Worm (Caenorhabditis elegans): ENCODE data around the gene Y70C5A.4.
A peak's percentile ranks its signal among the peaks of the same experiment; 100 is the strongest.

Y70C5A.4 gene

DNA sequence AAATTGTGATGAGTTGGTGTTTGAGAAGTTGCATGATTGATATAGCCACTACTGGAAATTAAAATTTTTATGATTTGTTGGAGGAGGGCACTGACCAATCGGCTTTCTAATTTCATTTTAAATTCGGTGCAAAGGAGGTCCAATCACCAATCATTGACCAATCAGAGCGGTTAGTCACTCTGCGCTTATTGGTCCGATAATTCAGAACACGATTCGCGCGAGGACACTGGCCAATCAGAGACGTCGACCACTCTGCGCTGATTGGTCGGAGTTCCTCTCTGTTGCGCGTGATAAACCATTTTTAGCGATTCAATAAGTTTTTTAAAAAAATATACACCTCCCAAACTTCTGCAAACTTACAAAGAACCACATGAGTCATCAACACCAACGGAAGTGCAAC, 17.7 kb upstream of the Y70C5A.4 start:
- TF ChIP-seq aha-1 (tag) (no peak), dve-1 (tag; optimal IDR thresholded peaks at IDR 0.05; ENCODE audit: insufficient read depth) (no peak), fkh-10 (GFP tag; optimal IDR thresholded peaks at IDR 0.05) (no peak), mep-1 (tag; optimal IDR thresholded peaks at IDR 0.05) (no peak), nhr-11 (tag; optimal IDR thresholded peaks at IDR 0.05) (no peak), ceh-20 (GFP tag; IDR thresholded peaks at IDR 0.05) (no peak)

DNA sequence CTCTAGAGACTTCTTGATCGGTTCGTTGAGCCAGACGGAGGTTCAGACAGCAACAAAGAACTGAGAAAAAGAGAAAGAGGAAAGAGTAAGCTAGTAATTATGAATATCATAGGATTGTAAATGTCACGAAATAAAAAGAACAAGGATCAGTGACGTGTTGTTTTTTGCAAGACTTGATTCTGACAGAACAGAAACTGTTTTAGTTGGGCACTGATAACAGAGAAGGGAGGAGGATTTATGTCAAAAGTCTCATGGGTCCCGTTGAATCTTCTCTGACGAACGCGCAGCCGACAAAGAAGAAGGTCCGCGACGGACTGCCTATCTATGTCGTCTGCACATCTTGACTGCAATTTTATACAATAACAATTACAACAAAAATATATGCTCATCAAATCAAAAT, 16.9 kb upstream of the Y70C5A.4 start, which contains the start of gene T03E6.9:
T03E6.9 (minus strand) TSS at position 101 of the 400 bp plus-strand sequence.
- TF ChIP-seq T20F7.1 (GFP tag; optimal IDR thresholded peaks at IDR 0.05) (no peak), unc-62 (GFP tag; optimal IDR thresholded peaks at IDR 0.05 in 1 of 2) (peak in 1 of 2 experiments; percentile 6), unc-62 (tag; optimal IDR thresholded peaks at IDR 0.05) (no peak)

DNA sequence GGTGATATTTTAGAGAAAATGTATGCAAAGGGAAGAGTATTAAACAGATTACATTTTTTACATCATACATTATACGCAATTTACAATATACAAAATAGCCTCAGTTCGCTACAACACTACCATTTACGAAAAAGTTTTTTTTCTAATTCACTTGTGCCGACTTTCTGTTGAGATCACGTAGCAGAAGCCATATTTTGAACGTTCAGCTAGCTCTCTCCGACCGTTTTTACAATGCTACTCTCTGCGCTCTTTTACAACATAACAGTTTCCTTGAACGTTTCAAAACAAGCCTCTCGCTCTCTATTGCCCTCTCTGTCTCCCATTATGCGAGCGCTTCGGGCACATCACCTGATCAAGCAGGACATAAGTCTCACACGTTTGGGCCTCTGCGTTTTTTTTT, 14.5 kb upstream of the Y70C5A.4 start, which contains the start of gene T03E6.8:
T03E6.8 (minus strand) TSS at position 101 of the 400 bp plus-strand sequence.
- TF ChIP-seq ama-1 (optimal IDR thresholded peaks at IDR 0.05) (no peak), gei-8 (GFP tag; optimal IDR thresholded peaks at IDR 0.05) (no peak), nhr-11 (tag; optimal IDR thresholded peaks at IDR 0.05) (no peak), daf-8 (GFP tag; IDR thresholded peaks at IDR 0.05) (no peak), lin-15B (tag; optimal IDR thresholded peaks at IDR 0.05) (no peak), R02D3.7 (tag; optimal IDR thresholded peaks at IDR 0.05) (no peak), nhr-25 (tag; optimal IDR thresholded peaks at IDR 0.05; ENCODE audit: borderline replicate concordance, insufficient read depth) (no peak), F10B5.3 (tag; optimal IDR thresholded peaks at IDR 0.05) (no peak), T20F7.1 (GFP tag; optimal IDR thresholded peaks at IDR 0.05) (no peak), skn-1 (tag; optimal IDR thresholded peaks at IDR 0.05) (no peak), mes-2 (tag; optimal IDR thresholded peaks at IDR 0.05; ENCODE audit: poor library complexity, severe bottlenecking) (no peak), fkh-10 (GFP tag; optimal IDR thresholded peaks at IDR 0.05) (no peak), dmd-8 (GFP tag; IDR thresholded peaks at IDR 0.05) (no peak), php-3 (GFP tag; IDR thresholded peaks at IDR 0.05) (no peak), Y75B8A.6 (GFP tag; IDR thresholded peaks at IDR 0.05) (no peak), mdt-29 (GFP tag; IDR thresholded peaks at IDR 0.05) (no peak), nhr-76 (tag; optimal IDR thresholded peaks at IDR 0.05) (no peak), egl-27 (tag; optimal IDR thresholded peaks at IDR 0.05) (no peak)

DNA sequence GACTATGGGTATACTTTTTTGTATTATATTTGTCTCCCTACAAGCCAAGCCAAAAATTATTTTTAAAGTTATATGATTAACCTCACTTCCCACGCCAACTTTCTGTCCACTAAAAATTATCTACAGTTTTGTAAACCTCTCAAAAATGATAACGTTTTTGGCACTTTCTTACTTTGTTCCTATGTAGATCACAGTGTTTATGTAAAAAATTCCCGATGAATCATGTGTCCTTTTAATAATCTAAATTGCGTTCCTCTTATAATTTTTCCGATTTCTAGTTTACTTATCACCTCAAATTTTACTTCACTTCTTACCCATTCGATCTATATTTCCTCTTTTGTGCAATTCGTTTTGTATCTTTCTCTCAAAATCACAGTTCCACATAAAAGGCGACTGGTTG, 13.3 kb upstream of the Y70C5A.4 start:
- TF ChIP-seq dve-1 (tag; optimal IDR thresholded peaks at IDR 0.05; ENCODE audit: insufficient read depth) (peak; percentile 44), lin-39 (tag; optimal IDR thresholded peaks at IDR 0.05) (no peak), dmd-6 (GFP tag; IDR thresholded peaks at IDR 0.05) (0 out of 2 replicates have a peak, but pooled peaks have one; percentile 12), pha-4 (GFP tag; IDR thresholded peaks at IDR 0.05) (no peak), pha-4 (tag; optimal IDR thresholded peaks at IDR 0.05) (no peak), daf-16 (GFP tag; optimal IDR thresholded peaks at IDR 0.05) (no peak), daf-16 (tag; optimal IDR thresholded peaks at IDR 0.05) (peak; percentile 50), ceh-62 (tag; optimal IDR thresholded peaks at IDR 0.05) (no peak), nhr-77 (tag; optimal IDR thresholded peaks at IDR 0.05) (peak; percentile 22), nhr-28 (tag; optimal IDR thresholded peaks at IDR 0.05) (peak; percentile 46), unc-130 (GFP tag; optimal IDR thresholded peaks at IDR 0.05) (no peak), zag-1 (tag; optimal IDR thresholded peaks at IDR 0.05) (no peak), pqm-1 (tag; optimal IDR thresholded peaks at IDR 0.05) (peak; percentile 11)

DNA sequence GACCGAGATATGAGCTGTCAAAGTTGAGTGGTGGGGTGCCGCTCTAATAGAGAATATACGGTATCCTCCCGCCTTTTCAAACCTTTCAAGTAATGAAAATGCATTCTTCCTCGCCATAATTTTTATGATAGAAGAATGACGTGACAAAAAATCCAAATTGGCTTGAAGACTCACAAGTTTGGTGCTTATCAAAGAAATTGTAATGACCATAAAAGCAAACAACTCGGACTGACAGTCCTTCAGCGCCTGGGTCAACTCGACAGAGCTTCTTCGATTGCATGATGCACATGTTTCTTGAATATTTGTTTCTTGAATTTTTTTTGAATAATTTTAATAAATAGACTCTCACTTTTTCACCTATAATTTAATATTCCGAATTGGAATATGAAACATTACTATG, 12.1 kb upstream of the Y70C5A.4 start:
- peak; percentile 67 for TF ChIP-seq php-3 (GFP tag; IDR thresholded peaks at IDR 0.05)
- TF ChIP-seq hlh-11 (tag; optimal IDR thresholded peaks at IDR 0.05) = peak; percentile 44
- TF ChIP-seq T20F7.1 (GFP tag; optimal IDR thresholded peaks at IDR 0.05) = no peak
- TF ChIP-seq daf-16 (GFP tag; optimal IDR thresholded peaks at IDR 0.05) = no peak
- TF ChIP-seq daf-16 (tag; optimal IDR thresholded peaks at IDR 0.05) = peak; percentile 43
- TF ChIP-seq lir-3 (tag; optimal IDR thresholded peaks at IDR 0.05) = no peak
- TF ChIP-seq dmd-6 (GFP tag; IDR thresholded peaks at IDR 0.05) = peak; percentile 66
- no peak for TF ChIP-seq R02D3.7 (tag; optimal IDR thresholded peaks at IDR 0.05)
- TF ChIP-seq dve-1 (tag; optimal IDR thresholded peaks at IDR 0.05; ENCODE audit: insufficient read depth) = peak; percentile 33
- peak; percentile 51 for TF ChIP-seq pqm-1 (tag; optimal IDR thresholded peaks at IDR 0.05)

Measured in whole organism, L4 larva.